Fruit fly (Drosophila melanogaster) whole organism, embryonic: Measurements from ENCODE around the gene Nazo.

Experiments
- CG12219 ChIP-seq: fragments of 200-800 bp; sonication (Bioruptor generic); optimal IDR thresholded peaks from 3 replicates; lab custom pipeline; 2018; ENCODE audit warnings: missing biosample characterization, mild to moderate bottlenecking, missing genetic modification characterization
- CG14667 ChIP-seq: fragments of 200-800 bp; sonication (Bioruptor generic); IDR thresholded peaks from 2 replicates; pipeline ENCODE4 v1.3.6; 2022; ENCODE audit warnings: missing biosample characterization, missing genetic modification characterization
- CG14710 ChIP-seq: fragments of 200-800 bp; sonication (Bioruptor generic); optimal IDR thresholded peaks from 3 replicates; lab custom pipeline; 2019; ENCODE audit warnings: missing biosample characterization, mild to moderate bottlenecking, missing genetic modification characterization, moderate library complexity
- CG15514 ChIP-seq: fragments of 200-800 bp; sonication (Bioruptor generic); optimal IDR thresholded peaks from 3 replicates; lab custom pipeline; 2017; ENCODE audit warnings: missing biosample characterization, missing genetic modification characterization, mild to moderate bottlenecking, moderate library complexity, missing genetic modification reagents
- CG1603 ChIP-seq: fragments of 200-800 bp; sonication (Bioruptor generic); optimal IDR thresholded peaks from 2 replicates; lab custom pipeline; 2019; ENCODE audit warnings: missing biosample characterization, mild to moderate bottlenecking, missing genetic modification characterization, moderate library complexity
- CG17328 ChIP-seq: fragments of 200-800 bp; sonication (Bioruptor generic); IDR thresholded peaks from 2 replicates; pipeline ENCODE4 v1.3.6; 2022; ENCODE audit warnings: missing biosample characterization, missing genetic modification characterization
- CG17802 ChIP-seq: fragments of 200-800 bp; sonication (Bioruptor generic); optimal IDR thresholded peaks from 2 replicates; lab custom pipeline; 2018; ENCODE audit warnings: missing biosample characterization, mild to moderate bottlenecking, missing genetic modification characterization, moderate library complexity
- CG30020 ChIP-seq: fragments of 200-800 bp; optimal IDR thresholded peaks from 2 replicates; lab custom pipeline; 2019; ENCODE audit warnings: missing biosample characterization, mild to moderate bottlenecking, missing genetic modification characterization, moderate library complexity
- CG34224 ChIP-seq: fragments of 200-800 bp; sonication (Bioruptor generic); IDR thresholded peaks from 3 replicates; pipeline ENCODE4 v1.3.6; 2022; ENCODE audit warnings: missing biosample characterization, missing genetic modification characterization; ENCODE audit not compliant: partially characterized antibody
- CG6272 ChIP-seq: fragments of 200-800 bp; sonication (Bioruptor generic); IDR thresholded peaks from 2 replicates; pipeline ENCODE4 v1.3.6; 2022; ENCODE audit warnings: missing biosample characterization, missing genetic modification characterization
- CG6765 ChIP-seq: fragments of 200-800 bp; sonication (Bioruptor generic); optimal IDR thresholded peaks from 3 replicates; lab custom pipeline; 2017; ENCODE audit warnings: missing biosample characterization, mild to moderate bottlenecking, missing genetic modification characterization
- CG8089 ChIP-seq: fragments of 200-800 bp; sonication (Bioruptor generic); optimal IDR thresholded peaks from 3 replicates; lab custom pipeline; 2016; ENCODE audit warnings: missing biosample characterization, missing genetic modification characterization
- E2f2 ChIP-seq: fragments of 200-800 bp; sonication (Bioruptor generic); IDR thresholded peaks from 2 replicates; pipeline ENCODE4 v1.3.6; 2022; ENCODE audit warnings: missing biosample characterization, missing genetic modification characterization
- ERR ChIP-seq: fragments of 200-800 bp; sonication (Bioruptor generic); optimal IDR thresholded peaks from 2 replicates; lab custom pipeline; 2016; ENCODE audit warnings: missing biosample characterization, missing genetic modification characterization
- Ets65A ChIP-seq: fragments of 200-800 bp; sonication (Bioruptor generic); peaks from one replicate; lab custom pipeline; 2016; ENCODE audit warnings: missing biosample characterization, missing genetic modification characterization
- Fer1 ChIP-seq: fragments of 200-800 bp; sonication (Bioruptor generic); optimal IDR thresholded peaks from 2 replicates; lab custom pipeline; 2017; ENCODE audit warnings: missing biosample characterization, mild to moderate bottlenecking, missing genetic modification characterization
- HLH4C ChIP-seq: fragments of 200-800 bp; sonication (Bioruptor generic); IDR thresholded peaks from 3 replicates; pipeline ENCODE4 v1.3.6; 2022; ENCODE audit warnings: missing biosample characterization, missing genetic modification characterization; ENCODE audit not compliant: partially characterized antibody
- Kr ChIP-seq: fragments of 200-800 bp; sonication (Bioruptor generic); optimal IDR thresholded peaks from 2 replicates; lab custom pipeline; 2017; ENCODE audit warnings: missing biosample characterization, mild to moderate bottlenecking, missing genetic modification characterization
- Lhr ChIP-seq: fragments of 200-800 bp; sonication (Bioruptor generic); optimal IDR thresholded peaks from 3 replicates; lab custom pipeline; 2017; ENCODE audit warnings: mild to moderate bottlenecking, missing biosample characterization, missing genetic modification reagents, missing genetic modification characterization
- Myb ChIP-seq: fragments of 200-800 bp; sonication (Bioruptor generic); optimal IDR thresholded peaks from 2 replicates; lab custom pipeline; 2016; ENCODE audit warnings: missing biosample characterization, missing genetic modification characterization
- NFAT ChIP-seq: fragments of 200-800 bp; sonication (Bioruptor generic); IDR thresholded peaks from 2 replicates; pipeline ENCODE4 v1.3.6; 2022; ENCODE audit warnings: missing biosample characterization, missing genetic modification characterization
- NK7.1 ChIP-seq: fragments of 200-800 bp; sonication (Bioruptor generic); optimal IDR thresholded peaks from 3 replicates; lab custom pipeline; 2016; ENCODE audit warnings: missing biosample characterization, missing genetic modification characterization
- Ravus ChIP-seq: fragments of 200-800 bp; sonication (Bioruptor generic); IDR thresholded peaks from 2 replicates; pipeline ENCODE4 v1.3.6; 2022; ENCODE audit warnings: missing biosample characterization, missing genetic modification characterization
- Side ChIP-seq: fragments of 200-800 bp; sonication (Bioruptor generic); optimal IDR thresholded peaks from 2 replicates; lab custom pipeline; 2016; ENCODE audit warnings: missing biosample characterization, missing genetic modification characterization
- Six4 ChIP-seq: fragments of 200-800 bp; sonication (Bioruptor generic); optimal IDR thresholded peaks from 2 replicates; lab custom pipeline; 2016; ENCODE audit warnings: missing biosample characterization, missing genetic modification characterization
- Sox100B ChIP-seq: fragments of 200-800 bp; sonication (Bioruptor generic); optimal IDR thresholded peaks from 3 replicates; lab custom pipeline; 2018; ENCODE audit warnings: missing biosample characterization, mild to moderate bottlenecking, missing genetic modification characterization
- az2 ChIP-seq: fragments of 200-800 bp; sonication (Bioruptor generic); optimal IDR thresholded peaks from 3 replicates; lab custom pipeline; 2016; ENCODE audit warnings: missing biosample characterization, missing genetic modification characterization
- cato ChIP-seq: fragments of 200-800 bp; sonication (Bioruptor generic); optimal IDR thresholded peaks from 2 replicates; lab custom pipeline; 2016; ENCODE audit warnings: missing biosample characterization, missing genetic modification characterization, borderline replicate concordance
- caup ChIP-seq: fragments of 200-800 bp; sonication (Bioruptor generic); optimal IDR thresholded peaks from 3 replicates; lab custom pipeline; 2017; ENCODE audit warnings: missing biosample characterization, mild to moderate bottlenecking, missing genetic modification characterization, moderate library complexity; ENCODE audit not compliant: severe bottlenecking
- chif ChIP-seq, 2 experiments: fragments of 200-800 bp; sonication (Bioruptor generic); optimal IDR thresholded peaks; 3 replicates each; lab custom pipeline; 2016; ENCODE audit warnings: missing biosample characterization in 2 of 2, missing genetic modification characterization in 2 of 2
- crc ChIP-seq: fragments of 200-800 bp; sonication (Bioruptor generic); optimal IDR thresholded peaks from 2 replicates; lab custom pipeline; 2016; ENCODE audit warnings: missing biosample characterization, missing genetic modification characterization
- croc ChIP-seq: fragments of 200-800 bp; sonication (Bioruptor generic); conservative IDR thresholded peaks from 3 replicates; pipeline ENCODE4 v1.3.6; 2022; ENCODE audit warnings: missing biosample characterization, missing genetic modification characterization
- dimm ChIP-seq: fragments of 200-800 bp; sonication (Bioruptor generic); IDR thresholded peaks from 2 replicates; pipeline ENCODE4 v1.3.6; 2022; ENCODE audit warnings: missing biosample characterization, missing genetic modification characterization
- fd3F ChIP-seq: fragments of 200-800 bp; sonication (Bioruptor generic); optimal IDR thresholded peaks from 2 replicates; lab custom pipeline; 2018; ENCODE audit warnings: missing biosample characterization, mild to moderate bottlenecking, missing genetic modification characterization, moderate library complexity
- fd64A ChIP-seq: fragments of 200-800 bp; sonication (Bioruptor generic); optimal IDR thresholded peaks from 3 replicates; lab custom pipeline; 2018; ENCODE audit warnings: missing biosample characterization, mild to moderate bottlenecking, missing genetic modification characterization
- gfzf ChIP-seq: fragments of 200-800 bp; sonication (Bioruptor generic); optimal IDR thresholded peaks from 2 replicates; lab custom pipeline; 2016; ENCODE audit warnings: missing biosample characterization, mild to moderate bottlenecking, missing genetic modification characterization, moderate library complexity
- gt ChIP-seq: fragments of 200-800 bp; sonication (Bioruptor generic); IDR thresholded peaks from 2 replicates; pipeline ENCODE4 v1.3.6; 2022; ENCODE audit warnings: missing biosample characterization, missing genetic modification characterization
- mam ChIP-seq: fragments of 200-800 bp; sonication (Bioruptor generic); optimal IDR thresholded peaks from 3 replicates; lab custom pipeline; 2016; ENCODE audit warnings: missing biosample characterization, missing genetic modification characterization
- org-1 ChIP-seq: fragments of 200-800 bp; sonication (Bioruptor generic); optimal IDR thresholded peaks from 2 replicates; lab custom pipeline; 2017; ENCODE audit warnings: missing biosample characterization, missing genetic modification characterization
- peb ChIP-seq: fragments of 200-800 bp; sonication (Bioruptor generic); IDR thresholded peaks from 2 replicates; pipeline ENCODE4 v1.3.6; 2022; ENCODE audit warnings: missing biosample characterization, missing genetic modification characterization
- pnt ChIP-seq: fragments of 200-800 bp; sonication (Bioruptor generic); optimal IDR thresholded peaks from 3 replicates; lab custom pipeline; 2016; ENCODE audit warnings: missing biosample characterization, missing genetic modification characterization
- row ChIP-seq: fragments of 200-800 bp; sonication (Bioruptor generic); IDR thresholded peaks from 3 replicates; pipeline ENCODE4 v1.3.6; 2022; ENCODE audit warnings: missing biosample characterization, missing genetic modification characterization
- run ChIP-seq: fragments of 200-800 bp; sonication (Bioruptor generic); optimal IDR thresholded peaks from 3 replicates; lab custom pipeline; 2018; ENCODE audit warnings: missing biosample characterization, mild to moderate bottlenecking, missing genetic modification characterization
- sens-2 ChIP-seq: fragments of 200-800 bp; sonication (Bioruptor generic); IDR thresholded peaks from 2 replicates; pipeline ENCODE4 v1.3.6; 2022; ENCODE audit warnings: missing biosample characterization, missing genetic modification characterization
- sna ChIP-seq: fragments of 200-800 bp; sonication (Bioruptor generic); IDR thresholded peaks from 2 replicates; pipeline ENCODE4 v1.3.6; 2022; ENCODE audit warnings: missing biosample characterization, missing genetic modification characterization; ENCODE audit not compliant: partially characterized antibody
- sqz ChIP-seq: fragments of 200-800 bp; sonication (Bioruptor generic); optimal IDR thresholded peaks from 3 replicates; lab custom pipeline; 2018; ENCODE audit warnings: missing biosample characterization, mild to moderate bottlenecking, missing genetic modification characterization
- sug ChIP-seq: fragments of 200-800 bp; optimal IDR thresholded peaks from 2 replicates; lab custom pipeline; 2019; ENCODE audit warnings: missing biosample characterization, mild to moderate bottlenecking, missing genetic modification characterization, moderate library complexity
- trh ChIP-seq: fragments of 200-800 bp; sonication (Bioruptor generic); optimal IDR thresholded peaks from 2 replicates; lab custom pipeline; 2016; ENCODE audit warnings: missing biosample characterization, missing genetic modification characterization

The Nazo gene

dm6 chr3R:8300928-8301752 is 13.5 kb downstream of the Nazo start, which contains the start of the genes CG9626 and mRpL1 (continued):
- peak; percentile 76 for TF ChIP-seq CG14710

- TF ChIP-seq Ets65A (GFP tag; lab: Kevin White, UChicago) = peak; percentile 11
- no peak for TF ChIP-seq Sox100B (GFP tag; lab: Kevin White, UChicago)
- TF ChIP-seq chif (GFP tag; optimal IDR thresholded peaks at IDR 0.05; lab: Kevin White, UChicago) = no peak
- TF ChIP-seq Myb (GFP tag; lab: Kevin White, UChicago) = no peak
- TF ChIP-seq CG14667 = no peak
- no peak for TF ChIP-seq Lhr (GFP tag; lab: Kevin White, UChicago)
- no peak for TF ChIP-seq run (tag; lab: Kevin White, UChicago)
- no peak; the same call in 1 of the 2 replicates for TF ChIP-seq CG17328 (GFP tag; lab: Robert Waterston, UW)
- TF ChIP-seq Ravus (GFP tag; lab: Robert Waterston, UW) = no peak
- no peak; the same call in 2 of the 3 replicates for TF ChIP-seq CG34224 (GFP tag; lab: Robert Waterston, UW)
- TF ChIP-seq pnt (GFP tag; lab: Kevin White, UChicago) = no peak
- TF ChIP-seq Six4 (GFP tag; lab: Kevin White, UChicago) = no peak
- TF ChIP-seq NFAT = peak; percentile 37
- peak; percentile 9 for TF ChIP-seq CG1603 (tag; lab: Kevin White, UChicago)
- no peak for TF ChIP-seq gt (GFP tag; lab: Robert Waterston, UW)
- TF ChIP-seq gfzf = no peak
- TF ChIP-seq caup (GFP tag; lab: Kevin White, UChicago) = no peak
- TF ChIP-seq trh (GFP tag; lab: Kevin White, UChicago) = no peak
- TF ChIP-seq CG17802 (tag; lab: Kevin White, UChicago) = no peak
- TF ChIP-seq CG8089 (GFP tag; lab: Kevin White, UChicago) = no peak
- TF ChIP-seq fd3F (GFP tag; lab: Kevin White, UChicago) = no peak
- no peak for TF ChIP-seq ERR (GFP tag; lab: Kevin White, UChicago)
- no peak for TF ChIP-seq peb
- TF ChIP-seq cato (GFP tag; lab: Kevin White, UChicago) = no peak
- no peak for TF ChIP-seq dimm (GFP tag; lab: Robert Waterston, UW)
- no peak for TF ChIP-seq CG12219 (GFP tag; lab: Kevin White, UChicago)
- TF ChIP-seq croc (GFP tag; lab: Robert Waterston, UW) = no peak
- TF ChIP-seq CG15514 (GFP tag; lab: Kevin White, UChicago) = no peak
- no peak for TF ChIP-seq E2f2 (GFP tag; lab: Robert Waterston, UW)
- no peak for TF ChIP-seq sens-2 (GFP tag; lab: Robert Waterston, UW)
- TF ChIP-seq row (GFP tag; lab: Robert Waterston, UW) = peak; percentile 94
- 0 out of 2 replicates have a peak, but pooled peaks have one; percentile 16 for TF ChIP-seq sna (GFP tag; lab: Robert Waterston, UW)
- TF ChIP-seq crc = no peak
- TF ChIP-seq mam (GFP tag; lab: Kevin White, UChicago) = no peak
- no peak for TF ChIP-seq CG30020 (tag; lab: Kevin White, UChicago)
- no peak for TF ChIP-seq org-1
- peak; percentile 9 for TF ChIP-seq sug (tag; lab: Kevin White, UChicago)
- no peak for TF ChIP-seq NK7.1 (GFP tag; lab: Kevin White, UChicago)
- TF ChIP-seq sqz (GFP tag; lab: Kevin White, UChicago) = no peak
- no peak for TF ChIP-seq CG6765 (GFP tag; lab: Kevin White, UChicago)
- TF ChIP-seq Side = no peak
- no peak for TF ChIP-seq Kr (GFP tag; lab: Kevin White, UChicago)
- TF ChIP-seq Fer1 (GFP tag; lab: Kevin White, UChicago) = no peak
- TF ChIP-seq fd64A (GFP tag; lab: Kevin White, UChicago) = no peak
- TF ChIP-seq az2 = no peak
- no peak for TF ChIP-seq CG6272 (GFP tag; lab: Robert Waterston, UW)
- no peak for TF ChIP-seq HLH4C (GFP tag; lab: Robert Waterston, UW)
These were observed 16.2 kb downstream of the Nazo start, which contains the start of gene nac for dm6 chr3R:8303848-8304247. Gene nac, minus strand, starts transcription at chr3R:8304023.
